Worm (Caenorhabditis elegans) whole organism, L4 larva: Measurements from ENCODE around the gene H01M10.2.
A peak's percentile ranks its signal among the peaks of the same experiment; 100 is the strongest.

ENCODE experiments used
- F26F4.8 ChIP-seq: fragments of 200-800 bp; sonication (Bioruptor generic); conservative IDR thresholded peaks from 2 replicates; pipeline ENCODE4 v1.3.6; 2022; ENCODE audit warnings: missing genetic modification characterization, missing compliant biosample characterization
- T20F7.1 ChIP-seq: fragments of 200-800 bp; sonication (Bioruptor generic); optimal IDR thresholded peaks from 2 replicates; lab custom pipeline; 2018; ENCODE audit warnings: mild to moderate bottlenecking, missing genetic modification characterization, missing compliant biosample characterization
- T26A8.4 ChIP-seq: fragments of 200-800 bp; sonication (Bioruptor generic); IDR thresholded peaks from 2 replicates; pipeline ENCODE4 v1.3.6; 2022; ENCODE audit warnings: missing genetic modification characterization, missing compliant biosample characterization
- Y48G9A.11 ChIP-seq: fragments of 200-800 bp; sonication (Bioruptor generic); IDR thresholded peaks from 2 replicates; pipeline ENCODE4 v1.3.6; 2022; ENCODE audit warnings: missing genetic modification reagents, missing genetic modification characterization, missing compliant biosample characterization
- Y5F2A.4 ChIP-seq: fragments of 200-800 bp; sonication (Bioruptor generic); optimal IDR thresholded peaks from 2 replicates; lab custom pipeline; 2018; ENCODE audit warnings: mild to moderate bottlenecking, missing genetic modification characterization, missing compliant biosample characterization
- Y75B8A.6 ChIP-seq: fragments of 200-800 bp; sonication (Bioruptor generic); IDR thresholded peaks from 2 replicates; pipeline ENCODE4 v1.3.6; 2022; ENCODE audit warnings: missing genetic modification reagents, missing genetic modification characterization, missing compliant biosample characterization
- ZK546.5 ChIP-seq, 2 experiments: sonication (generic microtip); optimal IDR thresholded peaks; 2 replicates each; lab custom pipeline; 2017; ENCODE audit warnings: missing biosample characterization in 2 of 2, missing genetic modification characterization in 2 of 2
- aly-2 ChIP-seq: sonication (generic microtip); optimal IDR thresholded peaks from 2 replicates; lab custom pipeline; 2018; ENCODE audit warnings: missing biosample characterization, missing genetic modification characterization
- ama-1 ChIP-seq: fragments of 150-350 bp; optimal IDR thresholded peaks from 2 replicates; lab custom pipeline; 2014; ENCODE audit warnings: inconsistent platforms, mixed read lengths
- attf-4 ChIP-seq: sonication (generic microtip); optimal IDR thresholded peaks from 3 replicates; lab custom pipeline; 2017; ENCODE audit warnings: missing biosample characterization, missing genetic modification characterization
- ceh-28 ChIP-seq: fragments of 150-350 bp; optimal IDR thresholded peaks from 2 replicates; lab custom pipeline; 2014; ENCODE audit warnings: missing biosample characterization, missing genetic modification reagents, missing genetic modification characterization
- ceh-32 ChIP-seq: sonication (generic microtip); optimal IDR thresholded peaks from 2 replicates; lab custom pipeline; 2016; ENCODE audit warnings: mild to moderate bottlenecking, missing genetic modification characterization, missing compliant biosample characterization; ENCODE audit not compliant: poor library complexity
- ceh-44 ChIP-seq: fragments of 200-800 bp; sonication (Bioruptor generic); IDR thresholded peaks from 2 replicates; pipeline ENCODE4 v1.3.6; 2022; ENCODE audit warnings: missing genetic modification reagents, missing genetic modification characterization, missing compliant biosample characterization
- ceh-62 ChIP-seq: sonication (generic microtip); optimal IDR thresholded peaks from 2 replicates; lab custom pipeline; 2017; ENCODE audit warnings: missing biosample characterization, missing genetic modification characterization
- ceh-82 ChIP-seq: sonication (generic microtip); optimal IDR thresholded peaks from 2 replicates; lab custom pipeline; 2017; ENCODE audit warnings: missing biosample characterization, missing genetic modification characterization
- ces-1 ChIP-seq: fragments of 150-350 bp; sonication (generic microtip); optimal IDR thresholded peaks from 4 replicates; lab custom pipeline; 2014; ENCODE audit warnings: missing biosample characterization, missing genetic modification reagents, missing genetic modification characterization
- daf-16 ChIP-seq, 3 experiments: sonication (generic microtip); optimal IDR thresholded peaks; 2 replicates each; lab custom pipeline; 2016 to 2017; ENCODE audit warnings: missing genetic modification characterization in 3 of 3, missing genetic modification reagents in 3 of 3, mild to moderate bottlenecking in 2 of 3, missing compliant biosample characterization in 2 of 3, missing biosample characterization in 1 of 3, moderate library complexity in 1 of 3
- dmd-8 ChIP-seq: fragments of 200-800 bp; sonication (Bioruptor generic); IDR thresholded peaks from 2 replicates; pipeline ENCODE4 v1.3.6; 2022; ENCODE audit warnings: missing genetic modification characterization, missing compliant biosample characterization
- dpl-1 ChIP-seq: fragments of 150-350 bp; optimal IDR thresholded peaks from 2 replicates; lab custom pipeline; 2014; ENCODE audit warnings: missing biosample characterization, missing genetic modification reagents, missing genetic modification characterization
- egl-43 ChIP-seq: fragments of 200-800 bp; sonication (Bioruptor generic); IDR thresholded peaks from 2 replicates; pipeline ENCODE4 v1.3.6; 2022; ENCODE audit warnings: missing genetic modification reagents, missing genetic modification characterization, missing compliant biosample characterization
- fkh-10 ChIP-seq: fragments of 150-350 bp; optimal IDR thresholded peaks from 2 replicates; lab custom pipeline; 2014; ENCODE audit warnings: missing biosample characterization, missing genetic modification reagents, missing genetic modification characterization
- gei-8 ChIP-seq: fragments of 200-800 bp; sonication (Bioruptor generic); optimal IDR thresholded peaks from 2 replicates; lab custom pipeline; 2018; ENCODE audit warnings: mild to moderate bottlenecking, missing genetic modification characterization, missing compliant biosample characterization
- hif-1 ChIP-seq, 2 experiments: sonication (generic microtip); optimal IDR thresholded peaks; 2 replicates each; lab custom pipeline; 2016 to 2017; ENCODE audit warnings: missing compliant biosample characterization in 2 of 2, missing genetic modification characterization in 2 of 2, missing genetic modification reagents in 2 of 2, missing genotype in 2 of 2, mild to moderate bottlenecking in 1 of 2
- hmg-1.1 ChIP-seq: fragments of 200-800 bp; sonication (Bioruptor generic); IDR thresholded peaks from 2 replicates; pipeline ENCODE4 v1.3.6; 2022; ENCODE audit warnings: missing genetic modification reagents, missing genetic modification characterization, missing compliant biosample characterization
- jun-1 ChIP-seq: fragments of 150-350 bp; optimal IDR thresholded peaks from 2 replicates; lab custom pipeline; 2014; ENCODE audit warnings: missing biosample characterization, missing genetic modification reagents, missing genetic modification characterization
- lin-15B ChIP-seq: fragments of 150-350 bp; sonication (generic microtip); optimal IDR thresholded peaks from 3 replicates; lab custom pipeline; 2014; ENCODE audit warnings: missing biosample characterization, missing genetic modification characterization
- lin-29 ChIP-seq: fragments of 200-800 bp; sonication (Bioruptor generic); IDR thresholded peaks from 2 replicates; pipeline ENCODE4 v1.3.6; 2022; ENCODE audit warnings: missing genetic modification reagents, missing genetic modification characterization, missing compliant biosample characterization
- lin-38 ChIP-seq: fragments of 200-800 bp; sonication (Bioruptor generic); IDR thresholded peaks from 2 replicates; pipeline ENCODE4 v1.3.6; 2022; ENCODE audit warnings: missing genetic modification reagents, missing genetic modification characterization, missing compliant biosample characterization
- lsy-2 ChIP-seq, 2 experiments: fragments of 150-350 bp in 1 of 2; sonication (generic microtip) in 1 of 2; optimal IDR thresholded peaks; 2 replicates each; lab custom pipeline; 2014 to 2017; ENCODE audit warnings: missing biosample characterization in 2 of 2, missing genetic modification characterization in 2 of 2
- mep-1 ChIP-seq: fragments of 150-350 bp; sonication (generic microtip); optimal IDR thresholded peaks from 3 replicates; lab custom pipeline; 2014; ENCODE audit warnings: missing biosample characterization, missing genetic modification characterization
- mxl-3 ChIP-seq: fragments of 200-800 bp; sonication (Bioruptor generic); optimal IDR thresholded peaks from 2 replicates; lab custom pipeline; 2018; ENCODE audit warnings: mild to moderate bottlenecking, missing genetic modification characterization, missing compliant biosample characterization
- nhr-102 ChIP-seq: sonication (generic microtip); optimal IDR thresholded peaks from 2 replicates; lab custom pipeline; 2016; ENCODE audit warnings: mild to moderate bottlenecking, missing genetic modification characterization, moderate library complexity, missing compliant biosample characterization
- nhr-237 ChIP-seq: sonication (generic microtip); optimal IDR thresholded peaks from 2 replicates; lab custom pipeline; 2017; ENCODE audit warnings: missing biosample characterization, missing genetic modification characterization
- nhr-41 ChIP-seq: fragments of 200-800 bp; sonication (Bioruptor generic); IDR thresholded peaks from 2 replicates; pipeline ENCODE4 v1.3.6; 2022; ENCODE audit warnings: missing genetic modification reagents, missing genetic modification characterization, missing compliant biosample characterization
- nhr-42 ChIP-seq: fragments of 200-800 bp; sonication (Bioruptor generic); IDR thresholded peaks from 2 replicates; pipeline ENCODE4 v1.3.6; 2022; ENCODE audit warnings: missing genetic modification characterization, missing compliant biosample characterization
- nhr-6 ChIP-seq: fragments of 150-350 bp; optimal IDR thresholded peaks from 2 replicates; lab custom pipeline; 2014; ENCODE audit warnings: missing biosample characterization, missing genetic modification characterization
- nhr-76 ChIP-seq: fragments of 150-350 bp; optimal IDR thresholded peaks from 2 replicates; lab custom pipeline; 2014; ENCODE audit warnings: missing biosample characterization, missing genetic modification characterization
- pha-4 ChIP-seq, 2 experiments: fragments of 150-350 bp in 1 of 2; fragments of 200-800 bp in 1 of 2; sonication (Bioruptor generic) in 1 of 2; IDR thresholded peaks in 1 of 2; optimal IDR thresholded peaks in 1 of 2; 2 replicates each; pipeline versions ENCODE4 v1.3.6 to Lab custom; 2014 to 2022; ENCODE audit warnings: missing genetic modification characterization in 2 of 2, missing genetic modification reagents in 2 of 2, missing biosample characterization in 1 of 2, missing compliant biosample characterization in 1 of 2
- php-3 ChIP-seq: fragments of 200-800 bp; sonication (Bioruptor generic); IDR thresholded peaks from 2 replicates; pipeline ENCODE4 v1.3.6; 2022; ENCODE audit warnings: missing genetic modification reagents, missing genetic modification characterization, missing compliant biosample characterization
- pqm-1 ChIP-seq: sonication (generic microtip); optimal IDR thresholded peaks from 2 replicates; lab custom pipeline; 2017; ENCODE audit warnings: missing biosample characterization, missing genetic modification characterization
- rbr-2 ChIP-seq: sonication (generic microtip); optimal IDR thresholded peaks from 2 replicates; lab custom pipeline; 2016; ENCODE audit warnings: missing genotype, missing genetic modification characterization, missing compliant biosample characterization
- saeg-2 ChIP-seq: fragments of 200-800 bp; sonication (Bioruptor generic); IDR thresholded peaks from 2 replicates; pipeline ENCODE4 v1.3.6; 2022; ENCODE audit warnings: missing genetic modification reagents, missing genetic modification characterization, missing compliant biosample characterization
- skn-1 ChIP-seq: fragments of 150-350 bp; optimal IDR thresholded peaks from 2 replicates; lab custom pipeline; 2014; ENCODE audit warnings: missing biosample characterization, missing genetic modification characterization
- snpc-4 ChIP-seq: fragments of 150-350 bp; optimal IDR thresholded peaks from 2 replicates; lab custom pipeline; 2014; ENCODE audit warnings: missing biosample characterization, missing genetic modification characterization
- spr-1 ChIP-seq: sonication (generic microtip); optimal IDR thresholded peaks from 2 replicates; lab custom pipeline; 2016; ENCODE audit warnings: mild to moderate bottlenecking, missing genetic modification characterization, missing compliant biosample characterization
- unc-39 ChIP-seq: sonication (generic microtip); optimal IDR thresholded peaks from 2 replicates; lab custom pipeline; 2017; ENCODE audit warnings: missing biosample characterization, missing genetic modification characterization
- unc-62 ChIP-seq, 3 experiments: fragments of 150-350 bp in 1 of 3; sonication (generic microtip); optimal IDR thresholded peaks in 2 of 3; peaks in 1 of 3; 1 replicate in 1 of 3; 2 replicates in 2 of 3; lab custom pipeline; 2014 to 2017; ENCODE audit warnings: missing biosample characterization in 3 of 3, missing genetic modification characterization in 3 of 3, missing genetic modification reagents in 3 of 3, missing genotype in 1 of 3
- vab-7 ChIP-seq: fragments of 200-800 bp; sonication (Bioruptor generic); IDR thresholded peaks from 2 replicates; pipeline ENCODE4 v1.3.6; 2022; ENCODE audit warnings: missing genetic modification reagents, missing genetic modification characterization, missing compliant biosample characterization
- ztf-11 ChIP-seq: fragments of 150-350 bp; optimal IDR thresholded peaks from 2 replicates; lab custom pipeline; 2014; ENCODE audit warnings: missing biosample characterization, missing genetic modification characterization
- ztf-7 ChIP-seq: fragments of 150-350 bp; optimal IDR thresholded peaks from 2 replicates; lab custom pipeline; 2014; ENCODE audit warnings: missing biosample characterization, missing genetic modification characterization

H01M10.2 gene

ce11 chrX:2553433-2553860, 32.1 kb downstream of the H01M10.2 start:
- TF ChIP-seq nhr-42 (GFP tag; lab: Robert Waterston, UW) (peak; percentile 55; the same call in 1 of the 2 replicates), unc-39 (no peak), lsy-2 (tag; optimal IDR thresholded peaks at IDR 0.05; lab: Kevin White, UChicago) (peak in 1 of 2 experiments; percentile 66), ama-1 (no peak), aly-2 (tag; lab: Kevin White, UChicago) (no peak), daf-16 (GFP tag; optimal IDR thresholded peaks at IDR 0.05; lab: Kevin White, UChicago) (peak; percentile 68 to 91), daf-16 (tag; optimal IDR thresholded peaks at IDR 0.05; lab: Kevin White, UChicago) (peak; percentile 75), nhr-102 (tag; lab: Kevin White, UChicago) (peak; percentile 83), Y48G9A.11 (GFP tag; lab: Robert Waterston, UW) (peak; percentile 66), ceh-32 (no peak), nhr-76 (no peak), ces-1 (no peak), skn-1 (tag; lab: Kevin White, UChicago) (no peak), mep-1 (tag; lab: Kevin White, UChicago) (peak; percentile 85), mxl-3 (GFP tag; lab: Kevin White, UChicago) (peak; percentile 76), T26A8.4 (GFP tag; lab: Robert Waterston, UW) (peak; percentile 83), ztf-7 (peak; percentile 60), rbr-2 (tag; lab: Kevin White, UChicago) (peak; percentile 84), dmd-8 (GFP tag; lab: Robert Waterston, UW) (peak; percentile 70), hmg-1.1 (GFP tag; lab: Robert Waterston, UW) (peak; percentile 92), pqm-1 (tag; lab: Kevin White, UChicago) (no peak), Y75B8A.6 (GFP tag; lab: Robert Waterston, UW) (peak; percentile 60; the same call in 1 of the 2 replicates), ceh-28 (tag; lab: Kevin White, UChicago) (no peak), fkh-10 (no peak), ztf-11 (tag; lab: Kevin White, UChicago) (no peak), ceh-82 (tag; lab: Kevin White, UChicago) (no peak), dpl-1 (GFP tag; lab: Kevin White, UChicago) (peak; percentile 17), nhr-41 (peak; percentile 93), jun-1 (tag; lab: Kevin White, UChicago) (no peak), pha-4 (GFP tag; IDR thresholded peaks at IDR 0.05; lab: Robert Waterston, UW) (peak; percentile 83), pha-4 (tag; optimal IDR thresholded peaks at IDR 0.05; lab: Kevin White, UChicago) (no peak), egl-43 (GFP tag; lab: Robert Waterston, UW) (peak; percentile 94), gei-8 (GFP tag; lab: Kevin White, UChicago) (peak; percentile 62), snpc-4 (tag; lab: Kevin White, UChicago) (no peak), lin-15B (tag; lab: Kevin White, UChicago) (no peak), unc-62 (GFP tag; optimal IDR thresholded peaks at IDR 0.05 in 1 of 2; lab: Kevin White, UChicago) (peak in 1 of 2 experiments; percentile 95), unc-62 (tag; optimal IDR thresholded peaks at IDR 0.05; lab: Kevin White, UChicago) (no peak), lin-38 (GFP tag; lab: Robert Waterston, UW) (peak; percentile 77), spr-1 (tag; lab: Kevin White, UChicago) (peak; percentile 75), hif-1 (tag; optimal IDR thresholded peaks at IDR 0.05; lab: Kevin White, UChicago) (peak in 1 of 2 experiments; percentile 45), F26F4.8 (GFP tag; lab: Robert Waterston, UW) (peak; percentile 81), ceh-62 (tag; lab: Kevin White, UChicago) (no peak), php-3 (GFP tag; lab: Robert Waterston, UW) (no peak; the same call in 1 of the 2 replicates), attf-4 (no peak), ZK546.5 (tag; optimal IDR thresholded peaks at IDR 0.05; lab: Kevin White, UChicago) (no peak), vab-7 (GFP tag; lab: Robert Waterston, UW) (peak; percentile 82), lin-29 (GFP tag; lab: Robert Waterston, UW) (peak; percentile 48; the same call in 1 of the 2 replicates), T20F7.1 (peak; percentile 41), nhr-6 (tag; lab: Kevin White, UChicago) (no peak), nhr-237 (tag; lab: Kevin White, UChicago) (no peak), Y5F2A.4 (GFP tag; lab: Kevin White, UChicago) (peak; percentile 85), ceh-44 (GFP tag; lab: Robert Waterston, UW) (peak; percentile 61; the same call in 1 of the 2 replicates), saeg-2 (GFP tag; lab: Robert Waterston, UW) (peak; percentile 71)
